Worm (Caenorhabditis elegans): Measurements from ENCODE around the gene adal-1.

ce11 chrII:6908689-6909088 lies 15.2 kb upstream of the adal-1 start:
- TF ChIP-seq nhr-76 (tag; optimal IDR thresholded peaks at IDR 0.05) (no peak), ama-1 (optimal IDR thresholded peaks at IDR 0.05) (no peak), sea-2 (GFP tag; optimal IDR thresholded peaks at IDR 0.05) (no peak), pha-4 (tag; optimal IDR thresholded peaks at IDR 0.05) (no peak), aly-2 (tag; optimal IDR thresholded peaks at IDR 0.05) (no peak), nhr-23 (tag; optimal IDR thresholded peaks at IDR 0.05) (no peak), unc-39 (tag; optimal IDR thresholded peaks at IDR 0.05) (no peak), nfya-1 (tag; optimal IDR thresholded peaks at IDR 0.05; ENCODE audit: insufficient read depth) (no peak), elt-3 (tag; optimal IDR thresholded peaks at IDR 0.05) (no peak), skn-1 (tag; optimal IDR thresholded peaks at IDR 0.05) (no peak), nhr-28 (tag; optimal IDR thresholded peaks at IDR 0.05) (no peak), snpc-4 (tag; optimal IDR thresholded peaks at IDR 0.05) (no peak), nhr-77 (tag; optimal IDR thresholded peaks at IDR 0.05) (no peak), R02D3.7 (tag; optimal IDR thresholded peaks at IDR 0.05) (no peak)

All from whole organism, L3 larva.